Worm (Caenorhabditis elegans): ENCODE results near the gene mtrr-1.

mtrr-1 gene

DNA sequence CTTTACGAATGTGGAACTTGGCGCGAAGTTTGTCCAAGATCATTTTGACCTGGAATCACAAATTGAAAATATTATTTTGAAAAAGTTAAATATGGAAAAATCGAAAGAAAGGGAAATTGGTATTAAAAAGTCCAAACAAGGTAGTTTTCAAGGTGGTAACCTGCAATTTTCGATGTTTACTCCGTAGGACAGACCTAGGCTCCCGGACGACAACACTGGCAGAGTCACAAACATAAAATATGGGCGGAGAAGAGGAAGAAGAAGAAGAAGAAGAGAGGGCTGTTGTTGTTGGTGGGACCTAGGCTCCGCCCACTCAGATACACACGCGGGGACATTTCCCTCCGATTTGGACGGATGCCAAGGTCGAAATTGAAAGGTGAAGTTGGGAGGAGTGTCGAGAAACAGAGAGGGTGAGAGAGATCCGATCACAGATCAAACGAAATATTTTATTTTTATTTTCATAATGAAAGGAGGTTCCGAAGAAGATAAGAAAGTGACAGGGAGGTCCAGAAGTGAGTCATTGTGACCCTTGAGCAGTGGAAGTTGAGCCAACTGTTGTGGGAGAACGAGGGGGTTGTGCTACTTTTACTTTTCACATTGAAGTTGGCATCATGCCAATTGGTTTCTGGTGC lies 23.7 kb upstream of the mtrr-1 start, which contains the start of gene aqp-2:
Gene aqp-2, minus strand, starts transcription at position 51 of the 632 bp plus-strand sequence.
- TF ChIP-seq lin-39 (tag; optimal IDR thresholded peaks at IDR 0.05) (peak; percentile 41), ztf-4 (tag; optimal IDR thresholded peaks at IDR 0.05) (no peak), unc-30 (tag; optimal IDR thresholded peaks at IDR 0.05) (no peak), nhr-85 (tag) (peak; percentile 88), isw-1 (GFP tag; IDR thresholded peaks at IDR 0.05) (no peak), lsy-2 (tag; optimal IDR thresholded peaks at IDR 0.05) (peak; percentile 22 to 56), unc-130 (tag; optimal IDR thresholded peaks at IDR 0.05) (peak; percentile 45), ceh-63 (GFP tag; optimal IDR thresholded peaks at IDR 0.05) (no peak), blmp-1 (tag; optimal IDR thresholded peaks at IDR 0.05) (peak; percentile 94), fos-1 (tag; optimal IDR thresholded peaks at IDR 0.05) (peak; percentile 47), sox-4 (tag; optimal IDR thresholded peaks at IDR 0.05) (no peak), dsc-1 (tag; optimal IDR thresholded peaks at IDR 0.05) (peak; percentile 21), hlh-17 (GFP tag; optimal IDR thresholded peaks at IDR 0.05; ENCODE audit: borderline replicate concordance) (no peak), ceh-88 (GFP tag; IDR thresholded peaks at IDR 0.05) (no peak; the same call in 1 of the 2 replicates), nhr-11 (tag; optimal IDR thresholded peaks at IDR 0.05) (no peak), nhr-90 (tag; optimal IDR thresholded peaks at IDR 0.05; ENCODE audit: poor library complexity) (no peak), efl-1 (optimal IDR thresholded peaks at IDR 0.05) (peak in 1 of 2 experiments; percentile 26), efl-1 (GFP tag; optimal IDR thresholded peaks at IDR 0.05 in 1 of 2) (no peak), hpl-2 (GFP tag; optimal IDR thresholded peaks at IDR 0.05) (no peak), sptf-1 (tag; optimal IDR thresholded peaks at IDR 0.05) (no peak), nhr-84 (tag; optimal IDR thresholded peaks at IDR 0.05) (no peak), sup-37 (GFP tag; optimal IDR thresholded peaks at IDR 0.05) (no peak), aha-1 (tag; optimal IDR thresholded peaks at IDR 0.05) (no peak), ztf-11 (tag; optimal IDR thresholded peaks at IDR 0.05) (peak in 1 of 2 experiments; percentile 26), efl-3 (GFP tag; optimal IDR thresholded peaks at IDR 0.05) (no peak), swsn-7 (tag; optimal IDR thresholded peaks at IDR 0.05) (peak; percentile 35), nhr-76 (tag; optimal IDR thresholded peaks at IDR 0.05) (no peak), nhr-28 (tag; optimal IDR thresholded peaks at IDR 0.05) (no peak), nhr-20 (tag; optimal IDR thresholded peaks at IDR 0.05) (peak; percentile 74), nhr-19 (GFP tag; conservative IDR thresholded peaks at IDR 0.05) (peak; percentile 67), C04F5.9 (tag; optimal IDR thresholded peaks at IDR 0.05) (peak; percentile 15), fkh-10 (GFP tag; optimal IDR thresholded peaks at IDR 0.05) (no peak), unc-62 (GFP tag; optimal IDR thresholded peaks at IDR 0.05) (no peak), rnt-1 (tag; optimal IDR thresholded peaks at IDR 0.05) (peak; percentile 73), unc-98 (GFP tag; IDR thresholded peaks at IDR 0.05) (no peak), alr-1 (tag; optimal IDR thresholded peaks at IDR 0.05; ENCODE audit: borderline replicate concordance) (no peak), ceh-90 (tag; optimal IDR thresholded peaks at IDR 0.05) (no peak), jun-1 (tag; optimal IDR thresholded peaks at IDR 0.05) (no peak), Y116A8C.19 (tag; optimal IDR thresholded peaks at IDR 0.05; ENCODE audit: borderline replicate concordance) (no peak), egl-27 (tag; optimal IDR thresholded peaks at IDR 0.05) (no peak), irx-1 (tag; optimal IDR thresholded peaks at IDR 0.05) (peak; percentile 40), tlp-1 (tag; optimal IDR thresholded peaks at IDR 0.05) (no peak), hlh-4 (tag; optimal IDR thresholded peaks at IDR 0.05) (no peak), dpl-1 (GFP tag; optimal IDR thresholded peaks at IDR 0.05) (no peak), C34B4.2 (tag; optimal IDR thresholded peaks at IDR 0.05) (no peak), mdl-1 (tag; optimal IDR thresholded peaks at IDR 0.05) (no peak), ets-5 (GFP tag; IDR thresholded peaks at IDR 0.05) (no peak), lir-3 (tag; optimal IDR thresholded peaks at IDR 0.05; ENCODE audit: poor library complexity) (no peak), F16B12.6 (tag; optimal IDR thresholded peaks at IDR 0.05) (no peak), elt-2 (tag; optimal IDR thresholded peaks at IDR 0.05) (no peak), ces-1 (GFP tag; optimal IDR thresholded peaks at IDR 0.05) (no peak), aly-2 (tag; optimal IDR thresholded peaks at IDR 0.05) (no peak), vab-15 (tag; optimal IDR thresholded peaks at IDR 0.05) (no peak)

Data from whole organism, L1 larva.